Worm (Caenorhabditis elegans): ENCODE results near the gene sedl-1.

ce11 chrX:1438925-1439324, 1.1 kb downstream of the sedl-1 start:
- no peak for TF ChIP-seq nfya-1 (tag; optimal IDR thresholded peaks at IDR 0.05; ENCODE audit: insufficient read depth)
- TF ChIP-seq unc-39 (tag; optimal IDR thresholded peaks at IDR 0.05): no peak
- TF ChIP-seq ama-1 (optimal IDR thresholded peaks at IDR 0.05): no peak
- no peak for TF ChIP-seq lin-15B (tag; optimal IDR thresholded peaks at IDR 0.05)
- no peak for TF ChIP-seq snpc-4 (tag; optimal IDR thresholded peaks at IDR 0.05)
